Worm (Caenorhabditis elegans): ENCODE data around the gene nlp-6.

- TF ChIP-seq elt-1 (tag; optimal IDR thresholded peaks at IDR 0.05; ENCODE audit: borderline replicate concordance, insufficient read depth) (no peak), lsy-2 (tag; optimal IDR thresholded peaks at IDR 0.05) (no peak), ceh-39 (tag; optimal IDR thresholded peaks at IDR 0.05) (no peak), elt-3 (tag; optimal IDR thresholded peaks at IDR 0.05) (no peak), ztf-11 (tag; optimal IDR thresholded peaks at IDR 0.05) (no peak)
Observed at ce11 chrX:17670379-17671077, 8.3 kb downstream of the nlp-6 start, which contains the start of gene T23E7.2.

Data from whole organism, mixed stage, embryonic.